Worm (Caenorhabditis elegans) whole organism, L1 larva: ENCODE data around the gene str-43.

Experiments
- C04F5.9 ChIP-seq: sonication (generic microtip); optimal IDR thresholded peaks from 2 replicates; lab custom pipeline; 2016; ENCODE audit warnings: missing genetic modification characterization, missing compliant biosample characterization
- ama-1 ChIP-seq: fragments of 150-350 bp; optimal IDR thresholded peaks from 2 replicates; lab custom pipeline; 2014
- ceh-90 ChIP-seq: sonication (generic microtip); optimal IDR thresholded peaks from 2 replicates; lab custom pipeline; 2016; ENCODE audit warnings: missing genetic modification characterization, missing compliant biosample characterization
- dpl-1 ChIP-seq, 3 experiments: fragments of 150-350 bp in 2 of 3; sonication (generic microtip) in 1 of 3; optimal IDR thresholded peaks; 2 replicates each; lab custom pipeline; 2014 to 2017; ENCODE audit warnings: missing biosample characterization in 3 of 3, missing genetic modification characterization in 3 of 3, missing genetic modification reagents in 3 of 3
- efl-3 ChIP-seq: fragments of 200-800 bp; sonication (Bioruptor generic); optimal IDR thresholded peaks from 2 replicates; lab custom pipeline; 2018; ENCODE audit warnings: mild to moderate bottlenecking, missing genetic modification characterization, missing compliant biosample characterization
- fkh-10 ChIP-seq: sonication (generic microtip); optimal IDR thresholded peaks from 2 replicates; lab custom pipeline; 2017; ENCODE audit warnings: missing biosample characterization, missing genetic modification reagents, missing genetic modification characterization
- nhr-11 ChIP-seq: fragments of 150-350 bp; optimal IDR thresholded peaks from 2 replicates; lab custom pipeline; 2014; ENCODE audit warnings: missing biosample characterization, missing genetic modification characterization
- nhr-12 ChIP-seq: sonication (generic microtip); optimal IDR thresholded peaks from 2 replicates; lab custom pipeline; 2017; ENCODE audit warnings: missing biosample characterization, missing genetic modification characterization
- pqm-1 ChIP-seq: sonication (generic microtip); optimal IDR thresholded peaks from 3 replicates; lab custom pipeline; 2017; ENCODE audit warnings: missing biosample characterization, missing genetic modification characterization
- skn-1 ChIP-seq: fragments of 150-350 bp; optimal IDR thresholded peaks from 2 replicates; lab custom pipeline; 2014; ENCODE audit warnings: missing biosample characterization, missing genetic modification characterization
- sptf-1 ChIP-seq: fragments of 150-350 bp; optimal IDR thresholded peaks from 2 replicates; lab custom pipeline; 2014; ENCODE audit warnings: missing biosample characterization, missing genetic modification characterization
- unc-62 ChIP-seq: fragments of 150-350 bp; optimal IDR thresholded peaks from 2 replicates; lab custom pipeline; 2014; ENCODE audit warnings: missing biosample characterization, missing genetic modification reagents, missing genetic modification characterization
- ztf-11 ChIP-seq, 2 experiments: sonication (generic microtip); optimal IDR thresholded peaks; 2 replicates each; lab custom pipeline; 2016 to 2017; ENCODE audit warnings: missing genetic modification characterization in 2 of 2, missing biosample characterization in 1 of 2, missing compliant biosample characterization in 1 of 2
- ztf-4 ChIP-seq: fragments of 150-350 bp; optimal IDR thresholded peaks from 2 replicates; lab custom pipeline; 2014; ENCODE audit warnings: missing biosample characterization, missing genetic modification characterization

DNA sequence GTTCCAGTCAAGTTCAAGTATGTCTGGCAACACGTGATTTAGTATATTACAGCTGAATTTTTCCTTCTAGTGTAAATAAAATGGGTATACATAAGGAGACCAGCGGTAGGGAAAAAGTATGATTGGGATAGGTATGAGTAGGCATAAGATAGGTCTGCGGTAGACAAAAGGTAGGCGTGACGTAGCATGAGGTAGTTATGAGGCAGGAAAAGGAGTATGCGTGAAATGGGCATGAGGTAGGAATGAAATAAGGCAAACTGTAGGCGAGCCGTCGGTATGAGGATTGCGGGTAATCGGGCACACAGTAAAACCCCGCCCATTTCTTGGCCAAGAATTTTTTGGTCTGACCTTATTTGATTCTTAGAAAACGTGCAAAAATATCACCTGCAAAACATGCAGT, 30.5 kb downstream of the str-43 start:
- TF ChIP-seq C04F5.9 (tag; lab: Kevin White, UChicago) (no peak), skn-1 (no peak), nhr-12 (no peak), nhr-11 (tag; lab: Kevin White, UChicago) (no peak), unc-62 (no peak), ceh-90 (tag; lab: Kevin White, UChicago) (no peak), dpl-1 (GFP tag; optimal IDR thresholded peaks at IDR 0.05; lab: Kevin White, UChicago) (no peak), ama-1 (lab: Kevin White, UChicago) (no peak), fkh-10 (GFP tag; lab: Kevin White, UChicago) (no peak), efl-3 (no peak), pqm-1 (no peak), ztf-11 (tag; optimal IDR thresholded peaks at IDR 0.05; lab: Kevin White, UChicago) (no peak), ztf-4 (tag; lab: Kevin White, UChicago) (no peak), sptf-1 (no peak)
